Worm (Caenorhabditis elegans) whole organism, L4/young adult: Measurements from ENCODE around the gene F02H6.6.

ENCODE experiments used
- dao-5 ChIP-seq: sonication (generic microtip); optimal IDR thresholded peaks from 2 replicates; lab custom pipeline; 2016; ENCODE audit warnings: missing genotype, missing genetic modification characterization, moderate library complexity, missing compliant biosample characterization
- him-1 ChIP-seq: sonication (generic microtip); optimal IDR thresholded peaks from 2 replicates; lab custom pipeline; 2016; ENCODE audit warnings: missing genotype, missing genetic modification reagents, missing genetic modification characterization, missing compliant biosample characterization

ce11 chrIV:14194317-14194716 lies 36.4 kb downstream of the F02H6.6 start:
- TF ChIP-seq dao-5 (tag; lab: Kevin White, UChicago) = no peak
- no peak for TF ChIP-seq him-1 (tag; lab: Kevin White, UChicago)
